Fruit fly (Drosophila melanogaster) whole organism, embryonic: ENCODE data around the gene PGRP-LA.

Source experiments
- Adf1 ChIP-seq: fragments of 200-800 bp; sonication (Bioruptor generic); IDR thresholded peaks from 2 replicates; pipeline ENCODE4 v1.3.6; 2022; ENCODE audit warnings: missing biosample characterization, missing genetic modification characterization
- Bteb2 ChIP-seq: fragments of 200-800 bp; sonication (Bioruptor generic); optimal IDR thresholded peaks from 2 replicates; lab custom pipeline; 2016; ENCODE audit warnings: missing biosample characterization, missing genetic modification characterization
- CG10366 ChIP-seq: fragments of 200-800 bp; sonication (Bioruptor generic); IDR thresholded peaks from 2 replicates; pipeline ENCODE4 v1.3.6; 2022; ENCODE audit warnings: missing biosample characterization, missing genetic modification characterization
- CG12104 ChIP-seq: fragments of 200-800 bp; sonication (Bioruptor generic); optimal IDR thresholded peaks from 3 replicates; lab custom pipeline; 2016; ENCODE audit warnings: missing biosample characterization, missing genetic modification characterization
- CG14014 ChIP-seq: fragments of 200-800 bp; sonication (Bioruptor generic); IDR thresholded peaks from 2 replicates; pipeline ENCODE4 v1.3.6; 2022; ENCODE audit warnings: missing biosample characterization, missing genetic modification characterization
- CG14860 ChIP-seq: fragments of 200-800 bp; sonication (Bioruptor generic); IDR thresholded peaks from 3 replicates; pipeline ENCODE4 v1.3.6; 2022; ENCODE audit warnings: missing biosample characterization, missing genetic modification characterization; ENCODE audit not compliant: partially characterized antibody
- CG17612 ChIP-seq: fragments of 200-800 bp; sonication (Bioruptor generic); IDR thresholded peaks from 2 replicates; pipeline ENCODE4 v1.3.6; 2022; ENCODE audit warnings: missing biosample characterization, missing genetic modification characterization
- CG17802 ChIP-seq: fragments of 200-800 bp; sonication (Bioruptor generic); optimal IDR thresholded peaks from 2 replicates; lab custom pipeline; 2018; ENCODE audit warnings: missing biosample characterization, mild to moderate bottlenecking, missing genetic modification characterization, moderate library complexity
- CG1792 ChIP-seq: fragments of 200-800 bp; sonication (Bioruptor generic); optimal IDR thresholded peaks from 2 replicates; lab custom pipeline; 2016; ENCODE audit warnings: missing biosample characterization, missing genetic modification characterization
- CG1832 ChIP-seq: fragments of 200-800 bp; sonication (Bioruptor generic); optimal IDR thresholded peaks from 2 replicates; lab custom pipeline; 2017; ENCODE audit warnings: missing biosample characterization, mild to moderate bottlenecking, missing genetic modification characterization, inconsistent platforms
- CG2120 ChIP-seq: fragments of 200-800 bp; sonication (Bioruptor generic); optimal IDR thresholded peaks from 3 replicates; lab custom pipeline; 2016; ENCODE audit warnings: missing biosample characterization, missing genetic modification characterization
- CG31224 ChIP-seq: fragments of 200-800 bp; sonication (Bioruptor generic); IDR thresholded peaks from 2 replicates; pipeline ENCODE4 v1.3.6; 2022; ENCODE audit warnings: missing biosample characterization, missing genetic modification characterization
- CG4730 ChIP-seq: fragments of 200-800 bp; sonication (Bioruptor generic); IDR thresholded peaks from 2 replicates; pipeline ENCODE4 v1.3.6; 2022; ENCODE audit warnings: missing biosample characterization, missing genetic modification characterization
- CG7372 ChIP-seq: fragments of 200-800 bp; sonication (Bioruptor generic); IDR thresholded peaks from 2 replicates; pipeline ENCODE4 v1.3.6; 2022; ENCODE audit warnings: missing biosample characterization, missing genetic modification characterization
- CG8290 ChIP-seq, 3 experiments: fragments of 200-800 bp; sonication (Bioruptor generic); optimal IDR thresholded peaks; 2 replicates each; lab custom pipeline; 2016 to 2019; ENCODE audit warnings: missing biosample characterization in 3 of 3, missing genetic modification characterization in 3 of 3, mild to moderate bottlenecking in 2 of 3, moderate library complexity in 1 of 3
- D ChIP-seq, 2 experiments: fragments of 200-800 bp in 1 of 2; fragments of >200 bp in 1 of 2; sonication (Bioruptor generic) in 1 of 2; optimal IDR thresholded peaks; 2 replicates in 1 of 2; 3 replicates in 1 of 2; lab custom pipeline; 2017; ENCODE audit warnings: mild to moderate bottlenecking in 1 of 2, missing biosample characterization in 1 of 2, missing genetic modification characterization in 1 of 2, missing genetic modification reagents in 1 of 2
- Dad ChIP-seq: fragments of 200-800 bp; sonication (Bioruptor generic); optimal IDR thresholded peaks from 3 replicates; lab custom pipeline; 2016; ENCODE audit warnings: missing biosample characterization, missing genetic modification characterization
- Doc3 ChIP-seq: fragments of 200-800 bp; sonication (Bioruptor generic); IDR thresholded peaks from 3 replicates; pipeline ENCODE4 v1.3.6; 2022; ENCODE audit warnings: missing biosample characterization, missing genetic modification characterization; ENCODE audit not compliant: partially characterized antibody
- GATAe ChIP-seq: fragments of 200-800 bp; sonication (Bioruptor generic); conservative IDR thresholded peaks from 2 replicates; pipeline ENCODE4 v1.3.6; 2022; ENCODE audit warnings: missing biosample characterization, missing genetic modification characterization
- Hmr ChIP-seq: fragments of 200-800 bp; sonication (Bioruptor generic); optimal IDR thresholded peaks from 3 replicates; lab custom pipeline; 2017; ENCODE audit warnings: mild to moderate bottlenecking, missing biosample characterization, missing genetic modification reagents, missing genetic modification characterization
- Hr78 ChIP-seq, 2 experiments: fragments of 200-800 bp in 1 of 2; fragments of >200 bp in 1 of 2; sonication (Bioruptor generic) in 1 of 2; optimal IDR thresholded peaks; 2 replicates each; lab custom pipeline; 2017 to 2019; ENCODE audit warnings: missing biosample characterization in 2 of 2, missing genetic modification characterization in 2 of 2, mild to moderate bottlenecking in 1 of 2, moderate library complexity in 1 of 2
- Jarid2 ChIP-seq: fragments of 200-800 bp; sonication (Bioruptor generic); optimal IDR thresholded peaks from 3 replicates; lab custom pipeline; 2017; ENCODE audit warnings: mild to moderate bottlenecking, missing biosample characterization, missing genetic modification reagents, missing genetic modification characterization
- MBD-R2 ChIP-seq: fragments of 200-800 bp; sonication (Bioruptor generic); IDR thresholded peaks from 2 replicates; pipeline ENCODE4 v1.3.6; 2022; ENCODE audit warnings: missing biosample characterization, missing genetic modification characterization
- Nf-YA ChIP-seq: fragments of 200-800 bp; sonication (Bioruptor generic); IDR thresholded peaks from 2 replicates; pipeline ENCODE4 v1.3.6; 2022; ENCODE audit warnings: missing biosample characterization, missing genetic modification characterization
- Rx ChIP-seq: fragments of 200-800 bp; sonication (Bioruptor generic); IDR thresholded peaks from 2 replicates; pipeline ENCODE4 v1.3.6; 2022; ENCODE audit warnings: missing biosample characterization, missing genetic modification characterization
- ash1 ChIP-seq: fragments of 200-800 bp; sonication (Bioruptor generic); optimal IDR thresholded peaks from 2 replicates; lab custom pipeline; 2018; ENCODE audit warnings: missing biosample characterization, mild to moderate bottlenecking, missing genetic modification characterization
- crol ChIP-seq: fragments of 200-800 bp; sonication (Bioruptor generic); IDR thresholded peaks from 2 replicates; pipeline ENCODE4 v1.3.6; 2022; ENCODE audit warnings: missing biosample characterization, missing genetic modification characterization
- crp ChIP-seq, 2 experiments: fragments of 200-800 bp; sonication (Bioruptor generic); optimal IDR thresholded peaks; 2 replicates in 1 of 2; 3 replicates in 1 of 2; lab custom pipeline; 2017; ENCODE audit warnings: missing biosample characterization in 2 of 2, missing genetic modification characterization in 2 of 2, mild to moderate bottlenecking in 1 of 2, moderate library complexity in 1 of 2
- danr ChIP-seq: fragments of 200-800 bp; sonication (Bioruptor generic); IDR thresholded peaks from 2 replicates; pipeline ENCODE4 v1.3.6; 2022; ENCODE audit warnings: missing biosample characterization, missing genetic modification characterization
- dati ChIP-seq: fragments of 200-800 bp; sonication (Bioruptor generic); IDR thresholded peaks from 2 replicates; pipeline ENCODE4 v1.3.6; 2022; ENCODE audit warnings: missing biosample characterization, missing genetic modification characterization
- dm ChIP-seq: fragments of 200-800 bp; sonication (Bioruptor generic); optimal IDR thresholded peaks from 3 replicates; lab custom pipeline; 2016; ENCODE audit warnings: missing biosample characterization, missing genetic modification characterization
- esg ChIP-seq: fragments of 200-800 bp; sonication (Bioruptor generic); conservative IDR thresholded peaks from 2 replicates; pipeline ENCODE4 v1.3.6; 2022; ENCODE audit warnings: missing biosample characterization, missing genetic modification characterization
- eyg ChIP-seq: fragments of 200-800 bp; sonication (Bioruptor generic); optimal IDR thresholded peaks from 3 replicates; lab custom pipeline; 2016; ENCODE audit warnings: missing biosample characterization, missing genetic modification characterization
- gro ChIP-seq: fragments of 200-800 bp; sonication (Bioruptor generic); optimal IDR thresholded peaks from 2 replicates; lab custom pipeline; 2016; ENCODE audit warnings: missing biosample characterization, missing genetic modification characterization
- jigr1 ChIP-seq: fragments of 200-800 bp; sonication (Bioruptor generic); IDR thresholded peaks from 3 replicates; pipeline ENCODE4 v1.3.6; 2022; ENCODE audit warnings: missing biosample characterization, missing genetic modification characterization
- lbe ChIP-seq: fragments of 200-800 bp; sonication (Bioruptor generic); optimal IDR thresholded peaks from 2 replicates; lab custom pipeline; 2016; ENCODE audit warnings: missing biosample characterization, mild to moderate bottlenecking, missing genetic modification characterization
- mld ChIP-seq: fragments of 200-800 bp; sonication (Bioruptor generic); IDR thresholded peaks from 3 replicates; pipeline ENCODE4 v1.3.6; 2022; ENCODE audit warnings: missing biosample characterization, missing genetic modification characterization; ENCODE audit not compliant: partially characterized antibody
- oc ChIP-seq: fragments of 200-800 bp; sonication (Bioruptor generic); optimal IDR thresholded peaks from 2 replicates; lab custom pipeline; 2018; ENCODE audit warnings: missing biosample characterization, mild to moderate bottlenecking, missing genetic modification characterization, moderate library complexity
- pb ChIP-seq: fragments of 200-800 bp; sonication (Bioruptor generic); optimal IDR thresholded peaks from 3 replicates; lab custom pipeline; 2016; ENCODE audit warnings: missing biosample characterization, missing genetic modification characterization
- run ChIP-seq: fragments of 200-800 bp; sonication (Bioruptor generic); optimal IDR thresholded peaks from 3 replicates; lab custom pipeline; 2018; ENCODE audit warnings: missing biosample characterization, mild to moderate bottlenecking, missing genetic modification characterization
- scrt ChIP-seq: fragments of 200-800 bp; sonication (Bioruptor generic); optimal IDR thresholded peaks from 2 replicates; lab custom pipeline; 2018; ENCODE audit warnings: missing biosample characterization, mild to moderate bottlenecking, missing genetic modification characterization, moderate library complexity
- tap ChIP-seq: fragments of 200-800 bp; optimal IDR thresholded peaks from 3 replicates; lab custom pipeline; 2019; ENCODE audit warnings: missing biosample characterization, mild to moderate bottlenecking, missing genetic modification characterization, moderate library complexity
- trh ChIP-seq: fragments of 200-800 bp; sonication (Bioruptor generic); optimal IDR thresholded peaks from 2 replicates; lab custom pipeline; 2016; ENCODE audit warnings: missing biosample characterization, missing genetic modification characterization
- tup ChIP-seq: fragments of 200-800 bp; sonication (Bioruptor generic); optimal IDR thresholded peaks from 2 replicates; lab custom pipeline; 2016; ENCODE audit warnings: missing biosample characterization, mild to moderate bottlenecking, missing genetic modification characterization, moderate library complexity
- unpg ChIP-seq: fragments of 200-800 bp; sonication (Bioruptor generic); optimal IDR thresholded peaks from 3 replicates; lab custom pipeline; 2018; ENCODE audit warnings: missing biosample characterization, mild to moderate bottlenecking, missing genetic modification characterization, moderate library complexity
- zfh2 ChIP-seq: fragments of 200-800 bp; sonication (Bioruptor generic); optimal IDR thresholded peaks from 2 replicates; lab custom pipeline; 2016; ENCODE audit warnings: missing biosample characterization, missing genetic modification characterization

PGRP-LA gene

DNA sequence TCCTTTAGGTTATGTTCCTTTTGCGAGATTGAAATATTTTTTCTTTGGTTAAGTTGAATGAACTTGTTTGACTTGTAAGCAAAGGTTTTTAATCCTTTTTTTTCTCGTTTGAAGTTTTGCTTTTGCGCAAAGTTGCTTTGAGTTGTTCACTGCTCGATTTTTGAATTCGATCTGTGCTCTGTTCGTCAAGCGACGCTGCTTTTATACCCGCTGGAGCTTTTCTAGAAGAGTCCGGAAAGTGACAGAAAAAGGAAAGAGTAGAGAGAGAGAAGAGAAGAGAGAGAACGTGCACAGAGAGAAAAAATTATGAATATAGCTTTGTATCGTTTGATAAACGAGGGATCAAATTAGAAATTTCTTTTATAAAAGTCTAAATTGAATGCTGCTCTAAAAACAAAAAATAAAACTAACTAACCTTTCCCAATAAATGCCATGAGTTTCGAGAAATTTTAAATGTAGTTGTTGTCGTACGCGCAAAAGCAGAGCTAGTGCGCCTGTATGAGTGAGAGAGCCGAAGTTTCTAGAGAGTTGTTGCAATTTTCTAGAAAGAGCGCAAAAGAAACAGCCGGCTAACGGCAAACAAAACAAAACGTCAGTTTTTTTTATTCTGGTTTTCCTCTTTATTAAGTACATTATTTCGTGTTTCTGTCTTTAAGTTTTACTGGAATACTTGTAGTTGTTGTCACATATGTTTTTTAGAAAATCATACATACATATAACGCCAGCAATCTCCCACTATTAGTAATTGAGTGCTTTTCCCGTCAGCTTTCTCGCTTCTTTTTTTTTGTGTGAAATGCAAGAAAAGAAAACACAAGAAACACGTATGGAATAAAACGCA is 43.3 kb downstream of the PGRP-LA start, which contains the start of gene Hsp26 (continued):
- TF ChIP-seq crp (GFP tag; optimal IDR thresholded peaks at IDR 0.05; lab: Kevin White, UChicago) (peak; percentile 8 to 31), MBD-R2 (peak; percentile 42; the same call in 1 of the 2 replicates), pb (peak; percentile 54), unpg (GFP tag; lab: Kevin White, UChicago) (peak; percentile 91), oc (tag; lab: Kevin White, UChicago) (peak; percentile 86), Nf-YA (GFP tag; lab: Robert Waterston, UW) (peak; percentile 40; the same call in 1 of the 2 replicates), D (optimal IDR thresholded peaks at IDR 0.05; lab: Kevin White, UChicago) (no peak), D (GFP tag; optimal IDR thresholded peaks at IDR 0.05; lab: Kevin White, UChicago) (peak; percentile 51), CG1832 (GFP tag; lab: Kevin White, UChicago) (no peak), CG2120 (GFP tag; lab: Kevin White, UChicago) (peak; percentile 92), tap (tag; lab: Kevin White, UChicago) (peak; percentile 71), dm (peak; percentile 64), scrt (GFP tag; lab: Kevin White, UChicago) (peak; percentile 80), ash1 (GFP tag; lab: Kevin White, UChicago) (no peak), crol (GFP tag; lab: Robert Waterston, UW) (no peak), zfh2 (peak; percentile 82), Hr78 (GFP tag; optimal IDR thresholded peaks at IDR 0.05; lab: Kevin White, UChicago) (peak in 1 of 2 experiments; percentile 64), CG14860 (GFP tag; lab: Robert Waterston, UW) (no peak), danr (GFP tag; lab: Robert Waterston, UW) (peak; percentile 21; the same call in 1 of the 2 replicates), CG1792 (peak; percentile 78), gro (peak; percentile 80), CG12104 (GFP tag; lab: Kevin White, UChicago) (peak; percentile 45), CG31224 (GFP tag; lab: Robert Waterston, UW) (peak; percentile 68), esg (GFP tag; lab: Robert Waterston, UW) (peak; percentile 77), Bteb2 (GFP tag; lab: Kevin White, UChicago) (peak; percentile 83), CG17802 (tag; lab: Kevin White, UChicago) (peak; percentile 27), Adf1 (GFP tag; lab: Robert Waterston, UW) (peak; percentile 56), mld (no peak), CG8290 (GFP tag; optimal IDR thresholded peaks at IDR 0.05; lab: Kevin White, UChicago) (peak; percentile 72), CG8290 (tag; optimal IDR thresholded peaks at IDR 0.05; lab: Kevin White, UChicago) (peak in 1 of 2 experiments; percentile 24), CG14014 (GFP tag; lab: Robert Waterston, UW) (peak; percentile 85), Rx (GFP tag; lab: Robert Waterston, UW) (peak; percentile 27; the same call in 1 of the 2 replicates), CG10366 (GFP tag; lab: Robert Waterston, UW) (peak; percentile 87), tup (GFP tag; lab: Kevin White, UChicago) (peak; percentile 45), CG17612 (peak; percentile 56; the same call in 1 of the 2 replicates), Hmr (GFP tag; lab: Kevin White, UChicago) (peak; percentile 86), CG7372 (GFP tag; lab: Robert Waterston, UW) (0 out of 2 replicates have a peak, but pooled peaks have one; percentile 35), jigr1 (GFP tag; lab: Robert Waterston, UW) (0 out of 3 replicates have a peak, but pooled peaks have one; percentile 9), lbe (GFP tag; lab: Kevin White, UChicago) (peak; percentile 90), Doc3 (GFP tag; lab: Robert Waterston, UW) (no peak), run (peak; percentile 77), dati (GFP tag; lab: Robert Waterston, UW) (0 out of 2 replicates have a peak, but pooled peaks have one; percentile 19), CG4730 (GFP tag; lab: Robert Waterston, UW) (peak; percentile 65), Jarid2 (GFP tag; lab: Kevin White, UChicago) (peak; percentile 75), trh (GFP tag; lab: Kevin White, UChicago) (peak; percentile 48), eyg (GFP tag; lab: Kevin White, UChicago) (peak; percentile 65), GATAe (GFP tag; lab: Robert Waterston, UW) (0 out of 2 replicates have a peak, but pooled peaks have one; percentile 27), Dad (GFP tag; lab: Kevin White, UChicago) (peak; percentile 58)
